ENCODE assay signal across 1 fruit fly cellular context in the genomic region with DNA sequence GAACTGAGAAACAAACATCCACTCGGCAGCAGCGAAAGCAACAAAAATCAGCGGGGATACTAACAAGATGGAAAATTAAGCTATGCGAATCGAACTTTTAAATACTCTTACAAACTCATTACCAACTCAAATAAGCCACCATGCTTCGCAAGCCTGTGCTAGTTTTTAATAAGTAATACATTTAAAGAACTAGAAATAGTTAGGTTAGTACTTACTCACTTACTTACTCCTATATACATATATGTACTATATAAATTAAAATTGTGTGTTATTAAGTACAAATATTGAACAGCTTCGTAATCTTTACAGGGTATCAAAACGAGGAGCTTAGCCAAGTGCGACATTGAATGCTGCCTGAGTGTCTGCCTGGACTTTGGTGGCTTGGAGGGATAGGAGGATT.
TF ChIP-seq lines count a peak whose summit lies in the region.

No protein-coding gene starts in this region.

TF ChIP-seq in whole organism, prepupa, 60 proteins besides CTCF, POLR2A, EP300 and RAD21 (continued from another document):
- TF ChIP-seq Eip78C (GFP tag; lab: Kevin White, UChicago) = peak; percentile 86
- peak; percentile 35 for TF ChIP-seq acj6 (GFP tag; optimal IDR thresholded peaks at IDR 0.05; lab: Kevin White, UChicago)
- TF ChIP-seq eg (GFP tag; IDR thresholded peaks at IDR 0.05; lab: Robert Waterston, UW) = no peak
- peak; percentile 28 for TF ChIP-seq CG3919 (GFP tag; optimal IDR thresholded peaks at IDR 0.05; lab: Kevin White, UChicago)
- TF ChIP-seq CG6792 (GFP tag; optimal IDR thresholded peaks at IDR 0.05; lab: Kevin White, UChicago) = peak; percentile 26
- TF ChIP-seq Met (GFP tag; optimal IDR thresholded peaks at IDR 0.05; lab: Kevin White, UChicago) = peak; percentile 51
- TF ChIP-seq Sox14 (GFP tag; optimal IDR thresholded peaks at IDR 0.05; lab: Kevin White, UChicago) = peak; percentile 29
- no peak for TF ChIP-seq Hr4 (GFP tag; optimal IDR thresholded peaks at IDR 0.05; lab: Kevin White, UChicago)
- TF ChIP-seq svp (GFP tag; lab: Kevin White, UChicago) = peak; percentile 75
- peak; percentile 39 for TF ChIP-seq CG6808 (GFP tag; optimal IDR thresholded peaks at IDR 0.05; lab: Kevin White, UChicago)
- TF ChIP-seq Sox15 (GFP tag; optimal IDR thresholded peaks at IDR 0.05; lab: Kevin White, UChicago) = peak; percentile 2
- peak; percentile 20 for TF ChIP-seq cyc (GFP tag; optimal IDR thresholded peaks at IDR 0.05; lab: Kevin White, UChicago)
- TF ChIP-seq ss (GFP tag; optimal IDR thresholded peaks at IDR 0.05; lab: Kevin White, UChicago) = peak in 1 of 2 experiments; percentile 39
- no peak for TF ChIP-seq CG4318 (GFP tag; optimal IDR thresholded peaks at IDR 0.05; lab: Kevin White, UChicago)
- TF ChIP-seq net (GFP tag; optimal IDR thresholded peaks at IDR 0.05; lab: Kevin White, UChicago) = no peak
- TF ChIP-seq fd59A (GFP tag; optimal IDR thresholded peaks at IDR 0.05; lab: Kevin White, UChicago) = peak; percentile 58
- peak; percentile 0 for TF ChIP-seq CG8632 (GFP tag; optimal IDR thresholded peaks at IDR 0.05; lab: Kevin White, UChicago)
- TF ChIP-seq CG9139 (GFP tag; optimal IDR thresholded peaks at IDR 0.05; lab: Kevin White, UChicago) = peak; percentile 7
- no peak for TF ChIP-seq Eip93F (GFP tag; optimal IDR thresholded peaks at IDR 0.05; lab: Kevin White, UChicago)
- TF ChIP-seq CG6163 (GFP tag; IDR thresholded peaks at IDR 0.05; lab: Robert Waterston, UW) = no peak
- TF ChIP-seq Gug (GFP tag; IDR thresholded peaks at IDR 0.05; lab: Robert Waterston, UW) = no peak
- no peak for TF ChIP-seq Ets21C (GFP tag; optimal IDR thresholded peaks at IDR 0.05; lab: Kevin White, UChicago)
- TF ChIP-seq CG6854 (GFP tag; optimal IDR thresholded peaks at IDR 0.05; lab: Kevin White, UChicago) = no peak
- peak in 1 of 2 experiments; percentile 17 for TF ChIP-seq salr (GFP tag; optimal IDR thresholded peaks at IDR 0.05; lab: Kevin White, UChicago)
- peak; percentile 49 for TF ChIP-seq esn (GFP tag; optimal IDR thresholded peaks at IDR 0.05; lab: Kevin White, UChicago)
- TF ChIP-seq lz (GFP tag; optimal IDR thresholded peaks at IDR 0.05; lab: Kevin White, UChicago) = no peak
- TF ChIP-seq fd85E (GFP tag; optimal IDR thresholded peaks at IDR 0.05; lab: Kevin White, UChicago) = no peak
- TF ChIP-seq CG8319 (GFP tag; optimal IDR thresholded peaks at IDR 0.05; lab: Kevin White, UChicago) = no peak
- peak; percentile 23 for TF ChIP-seq Smox (GFP tag; optimal IDR thresholded peaks at IDR 0.05; lab: Kevin White, UChicago)
- peak; percentile 48 for TF ChIP-seq CG32006 (GFP tag; optimal IDR thresholded peaks at IDR 0.05; lab: Kevin White, UChicago)
- no peak for TF ChIP-seq CG7368 (GFP tag; optimal IDR thresholded peaks at IDR 0.05; lab: Kevin White, UChicago)
